Worm (Caenorhabditis elegans): Measurements from ENCODE around the gene C25A8.2.

Gene C25A8.2

DNA sequence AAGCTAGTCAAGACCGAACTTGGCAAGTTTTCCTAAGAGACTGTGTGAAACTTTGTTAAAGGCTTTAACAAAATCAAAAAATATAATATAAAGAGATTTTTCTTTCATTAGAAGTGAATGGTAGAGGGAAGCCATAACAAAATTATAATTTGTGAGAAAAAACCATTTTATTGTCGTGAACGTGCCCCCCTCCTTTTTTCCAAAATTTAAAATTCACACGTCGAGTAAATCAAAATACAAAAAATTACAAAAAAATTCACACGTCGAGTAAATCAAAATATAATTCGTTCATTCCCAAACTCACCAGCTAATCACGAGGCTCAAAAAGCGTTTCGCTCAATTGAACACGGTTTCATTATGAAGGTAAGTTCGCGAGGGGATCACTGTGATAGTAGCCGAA, at the start of gene C25A8.2:
Gene C25A8.2, plus strand, starts transcription at position 301 of the 400 bp plus-strand sequence.
- TF ChIP-seq ztf-4 (tag; optimal IDR thresholded peaks at IDR 0.05), result no peak
- TF ChIP-seq C04F5.9 (tag; optimal IDR thresholded peaks at IDR 0.05), result no peak
- TF ChIP-seq nhr-84 (tag; optimal IDR thresholded peaks at IDR 0.05), result no peak
- no peak for TF ChIP-seq lin-39 (tag; optimal IDR thresholded peaks at IDR 0.05)
- TF ChIP-seq tlp-1 (tag; optimal IDR thresholded peaks at IDR 0.05), result no peak
- no peak for TF ChIP-seq mab-9 (GFP tag; IDR thresholded peaks at IDR 0.05)
- no peak for TF ChIP-seq jun-1 (tag; optimal IDR thresholded peaks at IDR 0.05)

DNA sequence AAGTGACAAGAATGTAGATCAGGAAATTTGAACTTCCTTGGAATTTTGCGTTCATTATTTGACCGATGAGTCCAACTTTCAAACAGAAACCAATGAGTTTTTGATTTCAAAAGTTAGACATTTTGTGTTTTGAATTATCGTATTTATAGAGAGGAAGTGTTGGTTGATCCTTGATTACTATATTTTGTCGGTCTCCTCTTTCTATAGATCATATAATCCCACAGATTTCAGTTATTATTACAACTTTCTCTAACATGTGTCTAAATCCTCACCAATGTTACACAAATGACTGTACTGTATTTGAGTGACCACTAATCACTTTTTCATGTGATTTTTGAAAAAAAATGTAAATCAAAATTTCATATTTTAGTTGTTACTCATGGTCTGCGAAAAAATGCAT, 45.1 kb upstream of the C25A8.2 start, which contains the start of gene B0478.3:
Gene B0478.3, minus strand, starts transcription at position 101 of the 400 bp plus-strand sequence.
- no peak for TF ChIP-seq jun-1 (tag; optimal IDR thresholded peaks at IDR 0.05)
- no peak for TF ChIP-seq egl-27 (tag; optimal IDR thresholded peaks at IDR 0.05)

DNA sequence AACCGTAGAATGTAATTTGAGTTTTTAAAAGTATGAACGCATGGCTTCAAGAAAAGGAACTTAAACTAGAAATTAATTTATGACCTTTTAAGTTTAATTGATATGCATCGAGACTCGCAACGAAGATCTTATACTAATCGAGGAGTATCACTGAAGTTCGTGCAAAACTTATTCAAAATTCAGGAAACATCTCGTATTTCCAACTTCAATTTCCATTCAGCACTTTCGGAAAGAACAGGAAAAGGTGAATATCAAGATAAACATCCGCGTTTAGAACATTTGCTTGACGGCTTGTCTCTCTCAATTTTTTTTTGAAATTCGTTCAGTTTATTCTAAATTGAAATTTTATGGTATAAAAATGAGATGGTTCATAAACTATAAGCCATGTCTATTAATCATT, 44.4 kb upstream of the C25A8.2 start, which contains the start of gene ZK381.2:
Gene ZK381.2, plus strand, starts transcription at position 301 of the 400 bp plus-strand sequence.
- TF ChIP-seq aly-2 (tag; optimal IDR thresholded peaks at IDR 0.05), result no peak
- no peak for TF ChIP-seq tlp-1 (tag; optimal IDR thresholded peaks at IDR 0.05)
- no peak for TF ChIP-seq unc-130 (tag; optimal IDR thresholded peaks at IDR 0.05)
- TF ChIP-seq nhr-90 (tag; optimal IDR thresholded peaks at IDR 0.05; ENCODE audit: poor library complexity), result no peak
- no peak for TF ChIP-seq Y116A8C.19 (tag; optimal IDR thresholded peaks at IDR 0.05; ENCODE audit: borderline replicate concordance)
- TF ChIP-seq snpc-4 (tag; optimal IDR thresholded peaks at IDR 0.05), result no peak
- no peak for TF ChIP-seq nhr-19 (GFP tag; conservative IDR thresholded peaks at IDR 0.05)
- no peak for TF ChIP-seq snu-23 (GFP tag; optimal IDR thresholded peaks at IDR 0.05)
- TF ChIP-seq mep-1 (tag; optimal IDR thresholded peaks at IDR 0.05), result no peak
- no peak for TF ChIP-seq lin-15B (tag; optimal IDR thresholded peaks at IDR 0.05)
- TF ChIP-seq swsn-7 (tag; optimal IDR thresholded peaks at IDR 0.05), result no peak
- TF ChIP-seq ceh-90 (tag; optimal IDR thresholded peaks at IDR 0.05), result no peak
- no peak for TF ChIP-seq egl-13 (tag; optimal IDR thresholded peaks at IDR 0.05)
- no peak for TF ChIP-seq pax-3 (tag; optimal IDR thresholded peaks at IDR 0.05)
- no peak for TF ChIP-seq fkh-4 (tag; optimal IDR thresholded peaks at IDR 0.05; ENCODE audit: borderline replicate concordance)
- no peak for TF ChIP-seq C04F5.9 (tag; optimal IDR thresholded peaks at IDR 0.05)

DNA sequence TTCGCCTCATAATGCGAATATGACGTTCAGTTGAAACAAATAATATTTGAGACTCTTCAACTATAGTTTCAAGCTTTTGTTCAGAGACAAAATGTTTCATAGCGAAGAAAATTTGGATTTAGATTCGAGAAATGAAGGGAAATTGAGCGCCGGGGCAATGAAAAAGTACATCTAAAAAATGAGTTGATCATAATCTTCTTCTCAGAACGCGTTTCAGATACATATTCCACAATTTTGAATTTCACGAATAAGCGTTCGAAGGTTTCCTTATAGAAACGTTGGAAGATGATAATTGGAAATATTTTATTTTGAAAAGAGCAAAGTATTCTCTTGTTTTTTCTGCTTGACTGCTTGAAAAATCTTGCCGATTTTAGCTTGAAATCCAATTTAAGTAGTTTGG, 39.4 kb upstream of the C25A8.2 start, which contains the start of gene ZK381.8:
Gene ZK381.8, minus strand, starts transcription at position 101 of the 400 bp plus-strand sequence.
- TF ChIP-seq nhr-85 (tag), result no peak
- TF ChIP-seq ets-5 (GFP tag; IDR thresholded peaks at IDR 0.05), result no peak
- no peak for TF ChIP-seq ceh-63 (GFP tag; optimal IDR thresholded peaks at IDR 0.05)

DNA sequence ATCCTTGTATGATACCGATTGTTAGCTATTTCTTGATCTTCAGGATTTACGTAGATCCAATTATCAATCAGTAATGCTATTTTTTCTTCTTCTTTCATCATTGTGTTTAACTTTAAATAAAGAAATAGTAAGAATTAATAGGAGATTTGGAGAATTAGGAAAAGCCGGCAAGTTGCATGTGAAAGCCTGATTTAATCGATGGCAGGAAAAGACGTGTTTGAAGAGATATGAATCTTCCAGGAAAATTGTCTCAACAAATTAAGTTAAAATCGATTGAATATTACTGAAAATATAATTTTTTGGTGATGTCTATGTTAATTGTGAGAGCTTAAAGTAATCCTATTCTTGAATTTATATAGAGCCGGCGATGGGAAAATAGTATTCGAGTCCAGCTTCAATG, 38.4 kb upstream of the C25A8.2 start, which contains the start of gene ZK381.62:
Gene ZK381.62, minus strand, starts transcription at position 101 of the 400 bp plus-strand sequence.
- TF ChIP-seq elt-3 (tag; optimal IDR thresholded peaks at IDR 0.05), result no peak

DNA sequence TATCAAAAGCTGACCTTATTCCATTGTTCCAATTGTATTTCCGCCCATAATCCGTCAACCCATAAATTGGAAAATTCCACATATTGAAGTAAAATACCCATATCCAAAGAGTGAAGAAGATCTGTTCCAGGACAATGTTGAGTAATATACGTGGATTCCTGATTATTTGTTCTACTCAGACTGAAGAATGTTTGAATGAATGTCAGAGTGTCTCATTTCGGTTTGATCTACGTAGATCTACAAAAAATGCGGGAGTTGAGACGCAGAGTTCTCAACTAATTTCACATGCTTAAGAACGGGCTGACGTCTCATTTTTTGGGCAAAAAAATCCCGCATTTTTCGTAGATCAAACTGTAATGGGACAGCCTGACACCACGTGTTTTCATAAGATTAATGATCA, 37.2 kb upstream of the C25A8.2 start, which contains the start of gene nhr-249:
Gene nhr-249, minus strand, starts transcription at position 101 of the 400 bp plus-strand sequence.
- no peak for TF ChIP-seq egl-13 (tag; optimal IDR thresholded peaks at IDR 0.05)
- no peak for TF ChIP-seq elt-2 (tag; optimal IDR thresholded peaks at IDR 0.05)
- no peak for TF ChIP-seq snu-23 (GFP tag; optimal IDR thresholded peaks at IDR 0.05)
- no peak for TF ChIP-seq lin-39 (tag; optimal IDR thresholded peaks at IDR 0.05)
- no peak for TF ChIP-seq aly-2 (tag; optimal IDR thresholded peaks at IDR 0.05)
- no peak for TF ChIP-seq pax-3 (tag; optimal IDR thresholded peaks at IDR 0.05)
- no peak for TF ChIP-seq ceh-90 (tag; optimal IDR thresholded peaks at IDR 0.05)
- TF ChIP-seq nhr-84 (tag; optimal IDR thresholded peaks at IDR 0.05), result no peak
- no peak for TF ChIP-seq lsy-2 (tag; optimal IDR thresholded peaks at IDR 0.05)
- TF ChIP-seq nhr-76 (tag; optimal IDR thresholded peaks at IDR 0.05), result no peak
- TF ChIP-seq ztf-4 (tag; optimal IDR thresholded peaks at IDR 0.05), result no peak
- no peak for TF ChIP-seq xbp-1 (tag; optimal IDR thresholded peaks at IDR 0.05)
